Fruit fly (Drosophila melanogaster) whole organism, embryonic: ENCODE results near the gene Pak.
A peak's percentile ranks its signal among the peaks of the same experiment; 100 is the strongest.

ENCODE experiments used
- Bdp1 ChIP-seq: fragments of 200-800 bp; sonication (Bioruptor generic); optimal IDR thresholded peaks from 3 replicates; lab custom pipeline; 2016; ENCODE audit warnings: missing biosample characterization, missing genetic modification characterization
- CG10209 ChIP-seq: fragments of 200-800 bp; sonication (Bioruptor generic); optimal IDR thresholded peaks from 3 replicates; lab custom pipeline; 2017; ENCODE audit warnings: missing biosample characterization, mild to moderate bottlenecking, missing genetic modification characterization, missing genetic modification reagents
- CG11504 ChIP-seq: fragments of 200-800 bp; sonication (Bioruptor generic); optimal IDR thresholded peaks from 3 replicates; lab custom pipeline; 2019; ENCODE audit warnings: missing biosample characterization, mild to moderate bottlenecking, missing genetic modification characterization, moderate library complexity
- CG11723 ChIP-seq: fragments of 200-800 bp; sonication (Bioruptor generic); optimal IDR thresholded peaks from 2 replicates; lab custom pipeline; 2017; ENCODE audit warnings: missing biosample characterization, mild to moderate bottlenecking, missing genetic modification characterization
- CG12391 ChIP-seq: fragments of 200-800 bp; sonication (Bioruptor generic); optimal IDR thresholded peaks from 3 replicates; lab custom pipeline; 2018; ENCODE audit warnings: missing biosample characterization, mild to moderate bottlenecking, missing genetic modification characterization, moderate library complexity
- CG12769 ChIP-seq: fragments of 200-800 bp; sonication (Bioruptor generic); optimal IDR thresholded peaks from 2 replicates; lab custom pipeline; 2019; ENCODE audit warnings: missing biosample characterization, mild to moderate bottlenecking, missing genetic modification characterization, moderate library complexity
- CG13424 ChIP-seq: fragments of 200-800 bp; sonication (Bioruptor generic); optimal IDR thresholded peaks from 2 replicates; lab custom pipeline; 2019; ENCODE audit warnings: missing biosample characterization, mild to moderate bottlenecking, missing genetic modification characterization, moderate library complexity
- CG13894 ChIP-seq: fragments of 200-800 bp; sonication (Bioruptor generic); optimal IDR thresholded peaks from 3 replicates; lab custom pipeline; 2018; ENCODE audit warnings: missing biosample characterization, mild to moderate bottlenecking, missing genetic modification characterization, moderate library complexity
- CG1602 ChIP-seq: fragments of 200-800 bp; sonication (Bioruptor generic); optimal IDR thresholded peaks from 3 replicates; lab custom pipeline; 2016; ENCODE audit warnings: missing biosample characterization, missing genetic modification characterization
- CG18011 ChIP-seq: fragments of 200-800 bp; sonication (Bioruptor generic); optimal IDR thresholded peaks from 2 replicates; lab custom pipeline; 2017; ENCODE audit warnings: missing biosample characterization, missing genetic modification characterization, mild to moderate bottlenecking, moderate library complexity, missing genotype
- CG18262 ChIP-seq: fragments of 200-800 bp; optimal IDR thresholded peaks from 3 replicates; lab custom pipeline; 2019; ENCODE audit warnings: missing biosample characterization, mild to moderate bottlenecking, missing genetic modification characterization, moderate library complexity
- CG18764 ChIP-seq: fragments of 200-800 bp; sonication (Bioruptor generic); optimal IDR thresholded peaks from 3 replicates; lab custom pipeline; 2016; ENCODE audit warnings: missing biosample characterization, missing genetic modification characterization
- CG2712 ChIP-seq: fragments of 200-800 bp; optimal IDR thresholded peaks from 3 replicates; lab custom pipeline; 2019; ENCODE audit warnings: missing biosample characterization, mild to moderate bottlenecking, missing genetic modification characterization, moderate library complexity
- CG30403 ChIP-seq: fragments of 200-800 bp; sonication (Bioruptor generic); optimal IDR thresholded peaks from 3 replicates; lab custom pipeline; 2016; ENCODE audit warnings: missing biosample characterization, missing genetic modification characterization
- CG31441 ChIP-seq: fragments of 200-800 bp; sonication (Bioruptor generic); IDR thresholded peaks from 2 replicates; pipeline ENCODE4 v1.3.6; 2022; ENCODE audit warnings: missing biosample characterization, missing genetic modification characterization
- CG33213 ChIP-seq: fragments of 200-800 bp; sonication (Bioruptor generic); optimal IDR thresholded peaks from 3 replicates; lab custom pipeline; 2016; ENCODE audit warnings: missing biosample characterization, missing genetic modification characterization
- CG8924 ChIP-seq: fragments of 200-800 bp; optimal IDR thresholded peaks from 3 replicates; lab custom pipeline; 2019; ENCODE audit warnings: missing biosample characterization, mild to moderate bottlenecking, missing genetic modification characterization, moderate library complexity
- CG9932 ChIP-seq: fragments of 200-800 bp; sonication (Bioruptor generic); IDR thresholded peaks from 2 replicates; pipeline ENCODE4 v1.3.6; 2022; ENCODE audit warnings: missing biosample characterization, missing genetic modification characterization
- CoRest ChIP-seq: fragments of 200-800 bp; sonication (Bioruptor generic); optimal IDR thresholded peaks from 3 replicates; lab custom pipeline; 2018; ENCODE audit warnings: missing biosample characterization, mild to moderate bottlenecking, missing genetic modification characterization, moderate library complexity
- Drgx ChIP-seq: fragments of 200-800 bp; sonication (Bioruptor generic); IDR thresholded peaks from 2 replicates; pipeline ENCODE4 v1.3.6; 2022; ENCODE audit warnings: missing biosample characterization, missing genetic modification characterization
- HLH4C ChIP-seq: fragments of 200-800 bp; sonication (Bioruptor generic); IDR thresholded peaks from 3 replicates; pipeline ENCODE4 v1.3.6; 2022; ENCODE audit warnings: missing biosample characterization, missing genetic modification characterization; ENCODE audit not compliant: partially characterized antibody
- Hmr ChIP-seq: fragments of 200-800 bp; sonication (Bioruptor generic); optimal IDR thresholded peaks from 3 replicates; lab custom pipeline; 2017; ENCODE audit warnings: mild to moderate bottlenecking, missing biosample characterization, missing genetic modification reagents, missing genetic modification characterization
- Hmx ChIP-seq: fragments of 200-800 bp; sonication (Bioruptor generic); optimal IDR thresholded peaks from 2 replicates; lab custom pipeline; 2016; ENCODE audit warnings: missing biosample characterization, missing genetic modification characterization
- Hr51 ChIP-seq, 2 experiments: fragments of 200-800 bp; sonication (Bioruptor generic); optimal IDR thresholded peaks; 2 replicates in 1 of 2; 3 replicates in 1 of 2; lab custom pipeline; 2016 to 2018; ENCODE audit warnings: missing biosample characterization in 2 of 2, missing genetic modification characterization in 2 of 2, mild to moderate bottlenecking in 1 of 2, moderate library complexity in 1 of 2
- Jarid2 ChIP-seq: fragments of 200-800 bp; sonication (Bioruptor generic); optimal IDR thresholded peaks from 3 replicates; lab custom pipeline; 2017; ENCODE audit warnings: mild to moderate bottlenecking, missing biosample characterization, missing genetic modification reagents, missing genetic modification characterization
- Med ChIP-seq: fragments of 200-800 bp; sonication (Bioruptor generic); peaks from one replicate; lab custom pipeline; 2016; ENCODE audit warnings: missing biosample characterization, missing genetic modification characterization, mild to moderate bottlenecking, inconsistent platforms, moderate library complexity
- Nf-YC ChIP-seq: fragments of 200-800 bp; optimal IDR thresholded peaks from 3 replicates; lab custom pipeline; 2019; ENCODE audit warnings: missing biosample characterization, mild to moderate bottlenecking, missing genetic modification characterization, moderate library complexity
- Poxn ChIP-seq: fragments of 200-800 bp; sonication (Bioruptor generic); IDR thresholded peaks from 2 replicates; pipeline ENCODE4 v1.3.6; 2022; ENCODE audit warnings: missing biosample characterization, missing genetic modification characterization
- Sox102F ChIP-seq: fragments of 200-800 bp; sonication (Bioruptor generic); optimal IDR thresholded peaks from 2 replicates; lab custom pipeline; 2018; ENCODE audit warnings: missing biosample characterization, mild to moderate bottlenecking, missing genetic modification characterization, moderate library complexity
- Xbp1 ChIP-seq: fragments of 200-800 bp; sonication (Bioruptor generic); optimal IDR thresholded peaks from 3 replicates; lab custom pipeline; 2016; ENCODE audit warnings: missing biosample characterization, mild to moderate bottlenecking, missing genetic modification characterization
- YL-1 ChIP-seq: fragments of 200-800 bp; sonication (Bioruptor generic); optimal IDR thresholded peaks from 3 replicates; lab custom pipeline; 2017; ENCODE audit warnings: missing biosample characterization, mild to moderate bottlenecking, missing genetic modification characterization
- ac ChIP-seq: fragments of 200-800 bp; sonication (Bioruptor generic); optimal IDR thresholded peaks from 3 replicates; lab custom pipeline; 2017; ENCODE audit warnings: missing biosample characterization, mild to moderate bottlenecking, missing genetic modification characterization
- bcd ChIP-seq: fragments of 200-800 bp; sonication (Bioruptor generic); optimal IDR thresholded peaks from 2 replicates; lab custom pipeline; 2017; ENCODE audit warnings: missing biosample characterization, mild to moderate bottlenecking, missing genetic modification characterization
- dan ChIP-seq: fragments of 200-800 bp; sonication (Bioruptor generic); IDR thresholded peaks from 2 replicates; pipeline ENCODE4 v1.3.6; 2022; ENCODE audit warnings: missing biosample characterization, missing genetic modification characterization
- dmrt99B ChIP-seq: fragments of 200-800 bp; sonication (Bioruptor generic); optimal IDR thresholded peaks from 2 replicates; lab custom pipeline; 2018; ENCODE audit warnings: missing biosample characterization, mild to moderate bottlenecking, missing genetic modification characterization, moderate library complexity
- ewg ChIP-seq: fragments of 200-800 bp; sonication (Bioruptor generic); optimal IDR thresholded peaks from 3 replicates; lab custom pipeline; 2017; ENCODE audit warnings: mild to moderate bottlenecking, missing biosample characterization, missing genetic modification reagents, missing genetic modification characterization
- grau ChIP-seq: fragments of 200-800 bp; optimal IDR thresholded peaks from 3 replicates; lab custom pipeline; 2019; ENCODE audit warnings: missing biosample characterization, mild to moderate bottlenecking, missing genetic modification characterization, moderate library complexity
- grn ChIP-seq: fragments of 200-800 bp; sonication (Bioruptor generic); optimal IDR thresholded peaks from 3 replicates; lab custom pipeline; 2017; ENCODE audit warnings: missing biosample characterization, missing genetic modification characterization
- lab ChIP-seq: fragments of 200-800 bp; sonication (Bioruptor generic); optimal IDR thresholded peaks from 3 replicates; lab custom pipeline; 2017; ENCODE audit warnings: missing biosample characterization, missing genetic modification characterization, mild to moderate bottlenecking, moderate library complexity, missing genetic modification reagents
- oc ChIP-seq: fragments of 200-800 bp; sonication (Bioruptor generic); optimal IDR thresholded peaks from 2 replicates; lab custom pipeline; 2018; ENCODE audit warnings: missing biosample characterization, mild to moderate bottlenecking, missing genetic modification characterization, moderate library complexity
- phol ChIP-seq: fragments of 200-800 bp; sonication (Bioruptor generic); optimal IDR thresholded peaks from 3 replicates; lab custom pipeline; 2018; ENCODE audit warnings: missing biosample characterization, mild to moderate bottlenecking, missing genetic modification characterization, moderate library complexity
- usp ChIP-seq: fragments of >200 bp; optimal IDR thresholded peaks from 2 replicates; lab custom pipeline; 2017; ENCODE audit warnings: missing biosample characterization, missing genetic modification characterization

Pak gene

dm6 chr3R:6341668-6342067 is 9.0 kb upstream of the Pak start, which contains the start of gene CG17917:
TSS of gene CG17917 (plus strand) at chr3R:6341968.
- TF ChIP-seq usp (no peak), CG11723 (no peak), Poxn (GFP tag; lab: Robert Waterston, UW) (no peak), CG8924 (no peak), Bdp1 (GFP tag; lab: Kevin White, UChicago) (no peak), lab (GFP tag; lab: Kevin White, UChicago) (no peak)

- no peak for TF ChIP-seq HLH4C (GFP tag; lab: Robert Waterston, UW)
Observed at dm6 chr3R:6342702-6343101, 8.0 kb upstream of the Pak start, which contains the start of gene CG10298. TSS of gene CG10298 (plus strand) at chr3R:6343002.

- TF ChIP-seq CG9932: 0 out of 2 replicates have a peak, but pooled peaks have one; percentile 28
- TF ChIP-seq CG12391: peak; percentile 9
- peak; percentile 26 for TF ChIP-seq CG12769
- peak; percentile 20 for TF ChIP-seq CG13424 (tag; lab: Kevin White, UChicago)
- no peak for TF ChIP-seq CG1602 (GFP tag; lab: Kevin White, UChicago)
- TF ChIP-seq CG18011 (GFP tag; lab: Kevin White, UChicago): no peak
- TF ChIP-seq CG33213 (GFP tag; lab: Kevin White, UChicago): no peak
- no peak for TF ChIP-seq ac (GFP tag; lab: Kevin White, UChicago)
- no peak for TF ChIP-seq ewg (GFP tag; lab: Kevin White, UChicago)
- TF ChIP-seq phol: peak; percentile 1
- TF ChIP-seq grau (tag; lab: Kevin White, UChicago): peak; percentile 10
- TF ChIP-seq CG30403 (GFP tag; lab: Kevin White, UChicago): peak; percentile 9
- 0 out of 2 replicates have a peak, but pooled peaks have one; percentile 9 for TF ChIP-seq Drgx
- no peak for TF ChIP-seq CG10209 (GFP tag; lab: Kevin White, UChicago)
- TF ChIP-seq CG31441: peak; percentile 31; the same call in 1 of the 2 replicates
- TF ChIP-seq Nf-YC (tag; lab: Kevin White, UChicago): peak; percentile 15
- TF ChIP-seq bcd: no peak
- peak in 1 of 2 experiments; percentile 57 for TF ChIP-seq Hr51 (GFP tag; optimal IDR thresholded peaks at IDR 0.05; lab: Kevin White, UChicago)
- peak; percentile 6 for TF ChIP-seq Sox102F (GFP tag; lab: Kevin White, UChicago)
- peak; percentile 35 for TF ChIP-seq oc (tag; lab: Kevin White, UChicago)
- peak; percentile 48 for TF ChIP-seq Med (GFP tag; lab: Kevin White, UChicago)
- no peak for TF ChIP-seq dan
- TF ChIP-seq dmrt99B (tag; lab: Kevin White, UChicago): peak; percentile 37
- peak; percentile 36 for TF ChIP-seq Jarid2
- no peak for TF ChIP-seq YL-1 (GFP tag; lab: Kevin White, UChicago)
- peak; percentile 18 for TF ChIP-seq CG2712 (tag; lab: Kevin White, UChicago)
- TF ChIP-seq Hmr (GFP tag; lab: Kevin White, UChicago): no peak
- peak; percentile 7 for TF ChIP-seq CG13894 (tag; lab: Kevin White, UChicago)
- peak; percentile 11 for TF ChIP-seq Xbp1
- no peak for TF ChIP-seq CoRest (tag; lab: Kevin White, UChicago)
- peak; percentile 91 for TF ChIP-seq grn (GFP tag; lab: Kevin White, UChicago)
- TF ChIP-seq Hmx (GFP tag; lab: Kevin White, UChicago): no peak
- TF ChIP-seq CG11504 (tag; lab: Kevin White, UChicago): peak; percentile 38
- no peak for TF ChIP-seq CG18764 (GFP tag; lab: Kevin White, UChicago)
- TF ChIP-seq CG18262 (tag; lab: Kevin White, UChicago): peak; percentile 23
- TF ChIP-seq, all 482 proteins: peak for 22
Observed at dm6 chr3R:6343396-6344239, 7.1 kb upstream of the Pak start, which contains the start of gene CG17919. TSS of gene CG17919 (plus strand) at chr3R:6344029.
